Worm (Caenorhabditis elegans) whole organism, L3 larva: Measurements from ENCODE around the gene R102.11.

Experiments
- R02D3.7 ChIP-seq: fragments of 150-350 bp; optimal IDR thresholded peaks from 2 replicates; lab custom pipeline; 2014; ENCODE audit warnings: missing biosample characterization, missing genetic modification characterization
- aly-2 ChIP-seq: fragments of 150-350 bp; optimal IDR thresholded peaks from 2 replicates; lab custom pipeline; 2014; ENCODE audit warnings: missing biosample characterization, missing genetic modification characterization
- ceh-16 ChIP-seq: sonication (generic microtip); optimal IDR thresholded peaks from 2 replicates; lab custom pipeline; 2017; ENCODE audit warnings: missing biosample characterization, missing genetic modification characterization
- ceh-28 ChIP-seq: fragments of 150-350 bp; optimal IDR thresholded peaks from 2 replicates; lab custom pipeline; 2014; ENCODE audit warnings: missing biosample characterization, missing genetic modification reagents, missing genetic modification characterization
- ceh-9 ChIP-seq: sonication (generic microtip); optimal IDR thresholded peaks from 2 replicates; lab custom pipeline; 2018; ENCODE audit warnings: missing biosample characterization, missing genetic modification characterization
- daf-12 ChIP-seq: fragments of 150-350 bp; optimal IDR thresholded peaks from 2 replicates; lab custom pipeline; 2014; ENCODE audit warnings: missing biosample characterization, missing genetic modification reagents, missing genetic modification characterization
- egl-27 ChIP-seq: sonication (generic microtip); optimal IDR thresholded peaks from 4 replicates; lab custom pipeline; 2017; ENCODE audit warnings: missing biosample characterization, missing genetic modification reagents, missing genetic modification characterization
- egl-5 ChIP-seq: fragments of 150-350 bp; optimal IDR thresholded peaks from 2 replicates; lab custom pipeline; 2017; ENCODE audit warnings: missing biosample characterization, missing genetic modification reagents, missing genetic modification characterization, inconsistent platforms
- elt-1 ChIP-seq: fragments of 150-350 bp; optimal IDR thresholded peaks from 2 replicates; lab custom pipeline; 2014; ENCODE audit warnings: missing biosample characterization, missing genetic modification characterization
- elt-2 ChIP-seq: sonication (generic microtip); optimal IDR thresholded peaks from 2 replicates; lab custom pipeline; 2016; ENCODE audit warnings: missing genetic modification reagents, mild to moderate bottlenecking, missing genetic modification characterization, missing compliant biosample characterization
- elt-3 ChIP-seq, 3 experiments: fragments of 150-350 bp in 1 of 3; sonication (generic microtip) in 2 of 3; optimal IDR thresholded peaks; 2 replicates in 2 of 3; 4 replicates in 1 of 3; lab custom pipeline; 2014 to 2017; ENCODE audit warnings: missing biosample characterization in 3 of 3, missing genetic modification characterization in 3 of 3
- eor-1 ChIP-seq, 2 experiments: fragments of 150-350 bp; optimal IDR thresholded peaks; 2 replicates each; lab custom pipeline; 2014 to 2018; ENCODE audit warnings: missing biosample characterization in 2 of 2, missing genetic modification characterization in 2 of 2
- fkh-10 ChIP-seq: sonication (generic microtip); optimal IDR thresholded peaks from 2 replicates; lab custom pipeline; 2017; ENCODE audit warnings: missing biosample characterization, missing genetic modification reagents, missing genetic modification characterization
- fkh-2 ChIP-seq: fragments of 150-350 bp; optimal IDR thresholded peaks from 2 replicates; lab custom pipeline; 2014; ENCODE audit warnings: missing biosample characterization, missing genetic modification reagents, missing genetic modification characterization
- fos-1 ChIP-seq: fragments of 150-350 bp; optimal IDR thresholded peaks from 2 replicates; lab custom pipeline; 2014; ENCODE audit warnings: missing biosample characterization, missing genetic modification characterization
- hmg-11 ChIP-seq: sonication (generic microtip); optimal IDR thresholded peaks from 2 replicates; lab custom pipeline; 2016; ENCODE audit warnings: missing genetic modification characterization, missing compliant biosample characterization
- lin-15B ChIP-seq: fragments of 150-350 bp; optimal IDR thresholded peaks from 2 replicates; lab custom pipeline; 2014; ENCODE audit warnings: missing biosample characterization, missing genetic modification characterization
- lin-39 ChIP-seq: fragments of 150-350 bp; optimal IDR thresholded peaks from 2 replicates; lab custom pipeline; 2018; ENCODE audit warnings: missing biosample characterization, missing genetic modification reagents, missing genetic modification characterization
- mdl-1 ChIP-seq: fragments of 150-350 bp; optimal IDR thresholded peaks from 2 replicates; lab custom pipeline; 2014; ENCODE audit warnings: missing biosample characterization, missing genetic modification characterization
- mml-1 ChIP-seq: fragments of 150-350 bp; sonication (generic microtip); optimal IDR thresholded peaks from 3 replicates; lab custom pipeline; 2014; ENCODE audit warnings: missing biosample characterization, missing genetic modification characterization
- nfya-1 ChIP-seq: sonication (generic microtip); optimal IDR thresholded peaks from 2 replicates; lab custom pipeline; 2017; ENCODE audit warnings: missing genetic modification characterization, mild to moderate bottlenecking, missing compliant biosample characterization, antibody characterized with exemption, moderate library complexity; ENCODE audit not compliant: insufficient read depth
- nhr-11 ChIP-seq: fragments of 150-350 bp; optimal IDR thresholded peaks from 2 replicates; lab custom pipeline; 2014; ENCODE audit warnings: missing biosample characterization, missing genetic modification characterization
- nhr-25 ChIP-seq: sonication (generic microtip); optimal IDR thresholded peaks from 2 replicates; lab custom pipeline; 2017; ENCODE audit warnings: missing biosample characterization, missing genetic modification characterization
- nhr-28 ChIP-seq: fragments of 150-350 bp; optimal IDR thresholded peaks from 2 replicates; lab custom pipeline; 2014; ENCODE audit warnings: missing biosample characterization, missing genetic modification characterization
- nhr-43 ChIP-seq: sonication (generic microtip); optimal IDR thresholded peaks from 2 replicates; lab custom pipeline; 2016; ENCODE audit warnings: mild to moderate bottlenecking, missing genetic modification characterization, missing compliant biosample characterization; ENCODE audit not compliant: poor library complexity, severe bottlenecking
- nhr-67 ChIP-seq: fragments of 150-350 bp; optimal IDR thresholded peaks from 2 replicates; lab custom pipeline; 2014; ENCODE audit warnings: missing biosample characterization, missing genetic modification characterization
- nhr-76 ChIP-seq: fragments of 150-350 bp; sonication (generic microtip); optimal IDR thresholded peaks from 5 replicates; lab custom pipeline; 2014; ENCODE audit warnings: missing biosample characterization, missing genetic modification characterization
- pha-4 ChIP-seq: fragments of 150-350 bp; optimal IDR thresholded peaks from 2 replicates; lab custom pipeline; 2014; ENCODE audit warnings: missing biosample characterization, missing genetic modification reagents, missing genetic modification characterization
- sea-2 ChIP-seq: fragments of 150-350 bp; sonication (generic microtip); optimal IDR thresholded peaks from 4 replicates; lab custom pipeline; 2014; ENCODE audit warnings: missing biosample characterization, missing genetic modification reagents, missing genetic modification characterization
- skn-1 ChIP-seq: fragments of 150-350 bp; optimal IDR thresholded peaks from 2 replicates; lab custom pipeline; 2014; ENCODE audit warnings: missing biosample characterization, missing genetic modification characterization
- snpc-4 ChIP-seq: fragments of 150-350 bp; optimal IDR thresholded peaks from 2 replicates; lab custom pipeline; 2014; ENCODE audit warnings: missing biosample characterization, missing genetic modification characterization
- tbx-2 ChIP-seq: sonication (generic microtip); optimal IDR thresholded peaks from 2 replicates; lab custom pipeline; 2016; ENCODE audit warnings: mild to moderate bottlenecking, missing genetic modification characterization, missing compliant biosample characterization
- unc-39 ChIP-seq: sonication (generic microtip); optimal IDR thresholded peaks from 4 replicates; lab custom pipeline; 2017; ENCODE audit warnings: missing biosample characterization, missing genetic modification characterization
- unc-62 ChIP-seq: fragments of 150-350 bp; sonication (generic microtip); optimal IDR thresholded peaks from 4 replicates; lab custom pipeline; 2014; ENCODE audit warnings: missing biosample characterization, missing genetic modification reagents, missing genetic modification characterization
- ztf-11 ChIP-seq: fragments of 150-350 bp; optimal IDR thresholded peaks from 2 replicates; lab custom pipeline; 2014; ENCODE audit warnings: missing biosample characterization, missing genetic modification characterization
- ztf-4 ChIP-seq: fragments of 150-350 bp; optimal IDR thresholded peaks from 2 replicates; lab custom pipeline; 2014; ENCODE audit warnings: missing biosample characterization, missing genetic modification characterization

R102.11 gene

DNA sequence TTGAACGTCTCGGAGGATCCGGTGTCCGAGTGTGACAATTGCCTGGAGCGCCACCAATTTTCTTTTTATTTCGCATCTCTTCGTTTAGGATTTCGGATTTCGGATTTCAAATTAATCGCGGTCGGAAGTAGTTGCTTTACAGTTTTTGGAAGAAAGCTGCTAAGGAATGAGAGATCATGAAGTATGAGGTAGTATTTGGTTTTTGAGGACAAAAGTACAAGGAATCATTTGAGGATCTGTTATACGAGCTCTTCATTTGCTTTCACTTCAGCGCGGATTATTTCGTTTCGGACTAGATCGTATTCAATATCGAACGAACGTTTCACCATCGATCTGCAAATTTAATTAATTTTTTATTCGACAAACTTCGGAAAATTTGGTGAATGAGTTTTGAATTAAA is at the start of gene R102.11:
R102.11 (minus strand) TSS at position 101 of the 400 bp plus-strand sequence.
- TF ChIP-seq aly-2 (no peak), ceh-9 (no peak), snpc-4 (tag; lab: Kevin White, UChicago) (no peak), elt-2 (tag; lab: Kevin White, UChicago) (no peak), elt-3 (tag; optimal IDR thresholded peaks at IDR 0.05; lab: Kevin White, UChicago) (no peak), ztf-11 (tag; lab: Kevin White, UChicago) (no peak), nhr-11 (tag; lab: Kevin White, UChicago) (no peak), tbx-2 (no peak), nhr-25 (tag; lab: Kevin White, UChicago) (no peak), nhr-28 (no peak), nhr-76 (tag; lab: Kevin White, UChicago) (no peak), eor-1 (tag; optimal IDR thresholded peaks at IDR 0.05; lab: Kevin White, UChicago) (no peak), ceh-28 (tag; lab: Kevin White, UChicago) (no peak), skn-1 (tag; lab: Kevin White, UChicago) (no peak), fos-1 (no peak), unc-39 (no peak), unc-62 (GFP tag; lab: Kevin White, UChicago) (no peak), fkh-2 (tag; lab: Kevin White, UChicago) (no peak)

DNA sequence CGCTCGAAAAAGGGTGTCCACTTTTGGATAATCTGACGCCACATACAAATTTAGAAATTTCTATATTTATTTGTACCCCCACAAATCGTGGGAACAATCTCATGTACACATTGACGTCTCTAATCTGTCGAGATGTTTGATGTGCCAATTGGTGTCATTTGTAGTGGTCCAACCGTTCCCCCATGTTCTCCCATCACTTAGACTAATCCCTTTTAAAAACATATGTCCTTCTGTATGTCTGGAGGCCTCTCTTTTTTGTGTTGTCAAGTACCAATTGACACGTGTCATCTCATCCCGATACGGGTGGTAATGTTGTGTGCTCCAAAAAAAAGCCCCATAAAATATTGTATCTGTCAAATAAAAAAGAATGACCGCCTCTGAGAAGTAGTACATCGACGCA is 45.8 kb upstream of the R102.11 start:
- TF ChIP-seq nhr-76 (tag; lab: Kevin White, UChicago): no peak
- TF ChIP-seq nhr-25 (tag; lab: Kevin White, UChicago): no peak
- no peak for TF ChIP-seq elt-1 (tag; lab: Kevin White, UChicago)
- TF ChIP-seq nhr-67 (tag; lab: Kevin White, UChicago): no peak
- no peak for TF ChIP-seq fkh-10 (GFP tag; lab: Kevin White, UChicago)
- no peak for TF ChIP-seq eor-1 (tag; optimal IDR thresholded peaks at IDR 0.05; lab: Kevin White, UChicago)
- no peak for TF ChIP-seq sea-2 (GFP tag; lab: Kevin White, UChicago)
- TF ChIP-seq pha-4 (tag; lab: Kevin White, UChicago): no peak
- no peak for TF ChIP-seq lin-39 (tag; lab: Kevin White, UChicago)
- no peak for TF ChIP-seq nfya-1
- TF ChIP-seq unc-62 (GFP tag; lab: Kevin White, UChicago): no peak
- no peak for TF ChIP-seq daf-12 (tag; lab: Kevin White, UChicago)
- no peak for TF ChIP-seq nhr-28
- no peak for TF ChIP-seq nhr-43 (tag; lab: Kevin White, UChicago)
- no peak for TF ChIP-seq mml-1
- TF ChIP-seq ceh-9: no peak

DNA sequence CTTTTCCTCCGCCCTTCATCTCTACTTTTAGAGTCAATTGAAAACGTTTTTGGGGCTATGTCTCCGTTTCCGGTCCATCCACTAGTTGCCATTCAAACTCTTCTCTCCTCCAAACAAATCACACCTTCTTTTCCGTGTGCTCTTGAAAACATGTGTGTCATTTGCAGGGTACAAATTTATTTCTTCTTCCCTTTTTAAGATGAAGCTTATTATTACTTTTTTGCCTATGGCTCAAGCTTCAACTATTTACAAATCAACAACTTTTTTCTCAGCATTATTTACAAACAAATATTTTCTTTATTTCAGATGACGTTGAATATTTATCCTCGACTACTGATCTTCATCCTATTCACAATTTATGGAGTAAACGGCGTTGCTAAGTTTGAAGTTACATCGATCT is 44.9 kb upstream of the R102.11 start, which contains the start of gene T25B9.3:
T25B9.3 (plus strand) TSS at position 301 of the 400 bp plus-strand sequence.
- TF ChIP-seq aly-2 (no peak), R02D3.7 (tag; lab: Kevin White, UChicago) (no peak), nhr-76 (tag; lab: Kevin White, UChicago) (no peak), elt-3 (tag; optimal IDR thresholded peaks at IDR 0.05; lab: Kevin White, UChicago) (no peak), tbx-2 (no peak), lin-15B (tag; lab: Kevin White, UChicago) (no peak), mml-1 (no peak), ceh-28 (tag; lab: Kevin White, UChicago) (no peak), egl-27 (tag; lab: Kevin White, UChicago) (no peak), fkh-2 (tag; lab: Kevin White, UChicago) (no peak), mdl-1 (tag; lab: Kevin White, UChicago) (no peak), ceh-16 (tag; lab: Kevin White, UChicago) (no peak)

DNA sequence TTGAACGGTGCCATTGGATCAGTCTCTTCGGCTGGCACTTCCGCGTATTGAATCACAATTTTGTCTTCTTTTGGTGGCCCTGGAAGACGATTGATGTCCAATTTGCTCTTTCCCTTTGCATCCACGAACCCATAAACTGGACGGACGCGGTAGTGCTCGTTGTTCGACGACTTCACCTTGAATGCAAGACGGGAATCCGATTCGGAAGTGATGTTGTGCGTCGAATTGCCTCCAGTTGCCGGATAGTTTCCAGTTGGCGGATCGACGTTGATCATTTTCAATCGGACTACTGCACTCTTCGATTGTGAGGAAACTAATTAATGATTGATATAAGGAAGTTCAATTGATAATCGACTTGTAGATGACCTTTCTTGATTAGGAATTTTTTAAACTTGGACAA is 38.8 kb upstream of the R102.11 start, which contains the start of gene ssp-34:
ssp-34 (minus strand) TSS at position 275 of the 400 bp plus-strand sequence.
- TF ChIP-seq ztf-11 (tag; lab: Kevin White, UChicago): no peak
- TF ChIP-seq sea-2 (GFP tag; lab: Kevin White, UChicago): no peak
- no peak for TF ChIP-seq hmg-11 (tag; lab: Kevin White, UChicago)
- TF ChIP-seq pha-4 (tag; lab: Kevin White, UChicago): no peak
- TF ChIP-seq mdl-1 (tag; lab: Kevin White, UChicago): no peak
- no peak for TF ChIP-seq egl-5 (tag; lab: Kevin White, UChicago)
- TF ChIP-seq ztf-4 (tag; lab: Kevin White, UChicago): no peak
